Worm (Caenorhabditis elegans) whole organism, L4 larva: ENCODE measurements around the gene F52C12.2.
A peak's percentile ranks its signal among the peaks of the same experiment; 100 is the strongest.

Experiments used
- D1046.2 ChIP-seq: fragments of 200-800 bp; sonication (Bioruptor generic); IDR thresholded peaks from 2 replicates; pipeline ENCODE4 v1.3.6; 2022; ENCODE audit warnings: missing genetic modification characterization, missing compliant biosample characterization
- F10B5.3 ChIP-seq: sonication (generic microtip); optimal IDR thresholded peaks from 2 replicates; lab custom pipeline; 2016; ENCODE audit warnings: mild to moderate bottlenecking, missing genetic modification characterization, missing compliant biosample characterization
- F26F4.8 ChIP-seq: fragments of 200-800 bp; sonication (Bioruptor generic); conservative IDR thresholded peaks from 2 replicates; pipeline ENCODE4 v1.3.6; 2022; ENCODE audit warnings: missing genetic modification characterization, missing compliant biosample characterization
- Y48G9A.11 ChIP-seq: fragments of 200-800 bp; sonication (Bioruptor generic); IDR thresholded peaks from 2 replicates; pipeline ENCODE4 v1.3.6; 2022; ENCODE audit warnings: missing genetic modification reagents, missing genetic modification characterization, missing compliant biosample characterization
- ceh-20 ChIP-seq: fragments of 200-800 bp; sonication (Bioruptor generic); IDR thresholded peaks from 2 replicates; pipeline ENCODE4 v1.3.6; 2022; ENCODE audit warnings: missing genetic modification reagents, missing genetic modification characterization, missing compliant biosample characterization
- ceh-28 ChIP-seq: fragments of 150-350 bp; optimal IDR thresholded peaks from 2 replicates; lab custom pipeline; 2014; ENCODE audit warnings: missing biosample characterization, missing genetic modification reagents, missing genetic modification characterization
- ceh-32 ChIP-seq: sonication (generic microtip); optimal IDR thresholded peaks from 2 replicates; lab custom pipeline; 2016; ENCODE audit warnings: mild to moderate bottlenecking, missing genetic modification characterization, missing compliant biosample characterization; ENCODE audit not compliant: poor library complexity
- ctbp-1 ChIP-seq: fragments of 200-800 bp; sonication (Bioruptor generic); IDR thresholded peaks from 2 replicates; pipeline ENCODE4 v1.3.6; 2022; ENCODE audit warnings: missing genetic modification reagents, missing genetic modification characterization, missing compliant biosample characterization
- egl-43 ChIP-seq: fragments of 200-800 bp; sonication (Bioruptor generic); IDR thresholded peaks from 2 replicates; pipeline ENCODE4 v1.3.6; 2022; ENCODE audit warnings: missing genetic modification reagents, missing genetic modification characterization, missing compliant biosample characterization
- jun-1 ChIP-seq: fragments of 150-350 bp; optimal IDR thresholded peaks from 2 replicates; lab custom pipeline; 2014; ENCODE audit warnings: missing biosample characterization, missing genetic modification reagents, missing genetic modification characterization
- lim-7 ChIP-seq: fragments of 200-800 bp; sonication (Bioruptor generic); IDR thresholded peaks from 2 replicates; pipeline ENCODE4 v1.3.6; 2022; ENCODE audit warnings: missing genetic modification characterization, missing compliant biosample characterization
- lin-15B ChIP-seq: fragments of 150-350 bp; sonication (generic microtip); optimal IDR thresholded peaks from 3 replicates; lab custom pipeline; 2014; ENCODE audit warnings: missing biosample characterization, missing genetic modification characterization
- lin-38 ChIP-seq: fragments of 200-800 bp; sonication (Bioruptor generic); IDR thresholded peaks from 2 replicates; pipeline ENCODE4 v1.3.6; 2022; ENCODE audit warnings: missing genetic modification reagents, missing genetic modification characterization, missing compliant biosample characterization
- lir-3 ChIP-seq: sonication (generic microtip); optimal IDR thresholded peaks from 2 replicates; lab custom pipeline; 2016; ENCODE audit warnings: mild to moderate bottlenecking, missing genetic modification characterization, missing compliant biosample characterization
- lsy-2 ChIP-seq, 2 experiments: fragments of 150-350 bp in 1 of 2; sonication (generic microtip) in 1 of 2; optimal IDR thresholded peaks; 2 replicates each; lab custom pipeline; 2014 to 2017; ENCODE audit warnings: missing biosample characterization in 2 of 2, missing genetic modification characterization in 2 of 2
- madf-5 ChIP-seq, 2 experiments: fragments of 200-800 bp; sonication (Bioruptor generic); IDR thresholded peaks; 2 replicates each; pipeline ENCODE4 v1.3.6; 2022; ENCODE audit warnings: missing compliant biosample characterization in 2 of 2, missing genetic modification characterization in 2 of 2
- madf-9 ChIP-seq: fragments of 200-800 bp; sonication (Bioruptor generic); conservative IDR thresholded peaks from 2 replicates; pipeline ENCODE4 v1.3.6; 2022; ENCODE audit warnings: missing genetic modification reagents, missing genetic modification characterization, missing compliant biosample characterization
- mdl-1 ChIP-seq, 2 experiments: fragments of 150-350 bp in 1 of 2; sonication (generic microtip) in 1 of 2; optimal IDR thresholded peaks; 2 replicates each; lab custom pipeline; 2014 to 2017; ENCODE audit warnings: missing biosample characterization in 2 of 2, missing genetic modification characterization in 2 of 2
- mep-1 ChIP-seq: fragments of 150-350 bp; sonication (generic microtip); optimal IDR thresholded peaks from 3 replicates; lab custom pipeline; 2014; ENCODE audit warnings: missing biosample characterization, missing genetic modification characterization
- nhr-102 ChIP-seq: sonication (generic microtip); optimal IDR thresholded peaks from 2 replicates; lab custom pipeline; 2016; ENCODE audit warnings: mild to moderate bottlenecking, missing genetic modification characterization, moderate library complexity, missing compliant biosample characterization
- nhr-25 ChIP-seq: sonication (generic microtip); optimal IDR thresholded peaks from 2 replicates; lab custom pipeline; 2017; ENCODE audit warnings: missing genetic modification characterization, mild to moderate bottlenecking, missing compliant biosample characterization, antibody characterized with exemption, moderate library complexity, borderline replicate concordance; ENCODE audit not compliant: insufficient read depth
- nhr-28 ChIP-seq: fragments of 150-350 bp; optimal IDR thresholded peaks from 2 replicates; lab custom pipeline; 2014; ENCODE audit warnings: missing biosample characterization, missing genetic modification characterization
- nhr-42 ChIP-seq: fragments of 200-800 bp; sonication (Bioruptor generic); IDR thresholded peaks from 2 replicates; pipeline ENCODE4 v1.3.6; 2022; ENCODE audit warnings: missing genetic modification characterization, missing compliant biosample characterization
- nhr-77 ChIP-seq: fragments of 150-350 bp; optimal IDR thresholded peaks from 2 replicates; lab custom pipeline; 2014; ENCODE audit warnings: missing biosample characterization, missing genetic modification characterization
- pha-4 ChIP-seq, 2 experiments: fragments of 150-350 bp in 1 of 2; fragments of 200-800 bp in 1 of 2; sonication (Bioruptor generic) in 1 of 2; IDR thresholded peaks in 1 of 2; optimal IDR thresholded peaks in 1 of 2; 2 replicates each; pipeline versions ENCODE4 v1.3.6 to Lab custom; 2014 to 2022; ENCODE audit warnings: missing genetic modification characterization in 2 of 2, missing genetic modification reagents in 2 of 2, missing biosample characterization in 1 of 2, missing compliant biosample characterization in 1 of 2
- php-3 ChIP-seq: fragments of 200-800 bp; sonication (Bioruptor generic); IDR thresholded peaks from 2 replicates; pipeline ENCODE4 v1.3.6; 2022; ENCODE audit warnings: missing genetic modification reagents, missing genetic modification characterization, missing compliant biosample characterization
- sdz-12 ChIP-seq: fragments of 200-800 bp; sonication (Bioruptor generic); optimal IDR thresholded peaks from 2 replicates; lab custom pipeline; 2018; ENCODE audit warnings: mild to moderate bottlenecking, missing genetic modification characterization, missing compliant biosample characterization
- set-16 ChIP-seq: fragments of 200-800 bp; sonication (Bioruptor generic); IDR thresholded peaks from 2 replicates; pipeline ENCODE4 v1.3.6; 2022; ENCODE audit warnings: missing genetic modification reagents, missing genetic modification characterization, missing compliant biosample characterization
- snpc-1.2 ChIP-seq: fragments of 200-800 bp; sonication (Bioruptor generic); IDR thresholded peaks from 2 replicates; pipeline ENCODE4 v1.3.6; 2022; ENCODE audit warnings: missing genetic modification reagents, missing genetic modification characterization, missing compliant biosample characterization
- tra-1 ChIP-seq: fragments of 200-800 bp; sonication (Bioruptor generic); IDR thresholded peaks from 2 replicates; pipeline ENCODE4 v1.3.6; 2022; ENCODE audit warnings: missing genetic modification reagents, missing genetic modification characterization, missing compliant biosample characterization
- unc-39 ChIP-seq: sonication (generic microtip); optimal IDR thresholded peaks from 2 replicates; lab custom pipeline; 2017; ENCODE audit warnings: missing biosample characterization, missing genetic modification characterization
- unc-62 ChIP-seq, 3 experiments: fragments of 150-350 bp in 1 of 3; sonication (generic microtip); optimal IDR thresholded peaks in 2 of 3; peaks in 1 of 3; 1 replicate in 1 of 3; 2 replicates in 2 of 3; lab custom pipeline; 2014 to 2017; ENCODE audit warnings: missing biosample characterization in 3 of 3, missing genetic modification characterization in 3 of 3, missing genetic modification reagents in 3 of 3, missing genotype in 1 of 3
- vab-7 ChIP-seq: fragments of 200-800 bp; sonication (Bioruptor generic); IDR thresholded peaks from 2 replicates; pipeline ENCODE4 v1.3.6; 2022; ENCODE audit warnings: missing genetic modification reagents, missing genetic modification characterization, missing compliant biosample characterization
- zag-1 ChIP-seq: fragments of 150-350 bp; optimal IDR thresholded peaks from 2 replicates; lab custom pipeline; 2014; ENCODE audit warnings: missing biosample characterization, missing genetic modification characterization
- zfp-2 ChIP-seq: sonication (generic microtip); optimal IDR thresholded peaks from 2 replicates; lab custom pipeline; 2016; ENCODE audit warnings: mild to moderate bottlenecking, missing genetic modification characterization, missing compliant biosample characterization

The F52C12.2 gene

ce11 chrIV:1950617-1951016 is 2.8 kb upstream of the F52C12.2 start:
- TF ChIP-seq Y48G9A.11 (GFP tag; lab: Robert Waterston, UW) (0 out of 2 replicates have a peak, but pooled peaks have one; percentile 27), F26F4.8 (peak; percentile 53; the same call in 1 of the 2 replicates), D1046.2 (GFP tag; lab: Robert Waterston, UW) (peak; percentile 73; the same call in 1 of the 2 replicates), madf-5 (GFP tag; IDR thresholded peaks at IDR 0.05; lab: Robert Waterston, UW) (0 out of 4 replicates have a peak, but pooled peaks of 1 of the 2 experiments have one; percentile 2), madf-9 (GFP tag; lab: Robert Waterston, UW) (peak; percentile 15; the same call in 1 of the 2 replicates), php-3 (GFP tag; lab: Robert Waterston, UW) (0 out of 2 replicates have a peak, but pooled peaks have one; percentile 31), vab-7 (0 out of 2 replicates have a peak, but pooled peaks have one; percentile 24), tra-1 (GFP tag; lab: Robert Waterston, UW) (0 out of 2 replicates have a peak, but pooled peaks have one; percentile 21), nhr-42 (GFP tag; lab: Robert Waterston, UW) (peak; percentile 20; the same call in 1 of the 2 replicates)

ce11 chrIV:1952312-1952711 is 1.1 kb upstream of the F52C12.2 start:
- TF ChIP-seq mdl-1 (tag; optimal IDR thresholded peaks at IDR 0.05; lab: Kevin White, UChicago) (no peak), lsy-2 (tag; optimal IDR thresholded peaks at IDR 0.05; lab: Kevin White, UChicago) (no peak), nhr-28 (no peak), nhr-25 (tag; lab: Kevin White, UChicago) (no peak), ceh-20 (GFP tag; lab: Robert Waterston, UW) (no peak), lim-7 (no peak), snpc-1.2 (GFP tag; lab: Robert Waterston, UW) (no peak), mep-1 (tag; lab: Kevin White, UChicago) (no peak), jun-1 (no peak), ctbp-1 (no peak), zfp-2 (tag; lab: Kevin White, UChicago) (no peak), set-16 (GFP tag; lab: Robert Waterston, UW) (no peak), zag-1 (tag; lab: Kevin White, UChicago) (no peak), unc-39 (no peak), pha-4 (GFP tag; IDR thresholded peaks at IDR 0.05; lab: Robert Waterston, UW) (no peak), pha-4 (tag; optimal IDR thresholded peaks at IDR 0.05; lab: Kevin White, UChicago) (no peak), ceh-32 (tag; lab: Kevin White, UChicago) (no peak), lin-15B (tag; lab: Kevin White, UChicago) (no peak)

DNA sequence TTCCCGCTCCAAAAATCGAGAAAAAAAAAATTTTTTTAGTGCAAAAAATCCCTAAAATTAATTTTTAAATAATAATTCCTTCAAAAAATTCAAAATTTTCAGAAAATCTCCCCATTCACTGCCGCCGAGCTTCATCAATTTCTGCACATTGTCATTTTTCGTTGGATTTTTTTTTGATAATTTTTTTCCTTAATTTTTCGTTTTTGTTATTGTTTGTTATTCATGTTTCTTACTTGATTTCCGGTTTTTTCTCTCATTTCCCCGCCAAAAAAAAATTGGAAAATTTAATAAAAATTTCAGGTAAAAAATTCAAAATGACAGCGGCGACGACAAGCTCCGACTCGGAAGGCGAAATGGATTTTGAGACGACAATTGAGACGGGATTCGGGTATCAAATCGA is 3.0 kb downstream of the F52C12.2 start, which contains the start of gene F52C12.6:
Gene F52C12.6 (plus strand): TSS at position 301 of the 400 bp plus-strand sequence.
- TF ChIP-seq unc-62 (GFP tag; optimal IDR thresholded peaks at IDR 0.05 in 1 of 2; lab: Kevin White, UChicago) (peak in 1 of 2 experiments; percentile 42), unc-62 (tag; optimal IDR thresholded peaks at IDR 0.05; lab: Kevin White, UChicago) (no peak), ceh-28 (tag; lab: Kevin White, UChicago) (no peak)
- TF ChIP-seq, all 104 proteins: peak for 1

ce11 chrIV:1959554-1959953 is 6.2 kb downstream of the F52C12.2 start, which contains the start of gene tdpo-1:
Gene tdpo-1, plus strand, starts transcription at chrIV:1959854.
- TF ChIP-seq nhr-77 (tag; lab: Kevin White, UChicago) (no peak), lin-38 (GFP tag; lab: Robert Waterston, UW) (no peak), sdz-12 (GFP tag; lab: Kevin White, UChicago) (no peak), F10B5.3 (tag; lab: Kevin White, UChicago) (no peak), egl-43 (GFP tag; lab: Robert Waterston, UW) (no peak), nhr-102 (no peak), lir-3 (tag; lab: Kevin White, UChicago) (no peak)
